Worm (Caenorhabditis elegans) whole organism, L2 larva: ENCODE measurements around the gene srh-255.

Experiments used
- R02D3.7 ChIP-seq: fragments of 150-350 bp; optimal IDR thresholded peaks from 2 replicates; lab custom pipeline; 2014; ENCODE audit warnings: missing biosample characterization, missing genetic modification characterization
- Y55F3AM.14 ChIP-seq: fragments of 200-800 bp; sonication (Bioruptor generic); optimal IDR thresholded peaks from 2 replicates; lab custom pipeline; 2018; ENCODE audit warnings: mild to moderate bottlenecking, missing genetic modification characterization, missing compliant biosample characterization
- alr-1 ChIP-seq: fragments of 150-350 bp; optimal IDR thresholded peaks from 2 replicates; lab custom pipeline; 2014; ENCODE audit warnings: missing biosample characterization, missing genetic modification characterization
- blmp-1 ChIP-seq: sonication (generic microtip); optimal IDR thresholded peaks from 2 replicates; lab custom pipeline; 2017; ENCODE audit warnings: missing genetic modification characterization, mild to moderate bottlenecking, missing compliant biosample characterization, antibody characterized with exemption, moderate library complexity; ENCODE audit not compliant: insufficient read depth
- ceh-16 ChIP-seq: fragments of 150-350 bp; optimal IDR thresholded peaks from 2 replicates; lab custom pipeline; 2014; ENCODE audit warnings: missing biosample characterization, missing genetic modification characterization
- ceh-82 ChIP-seq: fragments of 150-350 bp; optimal IDR thresholded peaks from 2 replicates; lab custom pipeline; 2014; ENCODE audit warnings: missing biosample characterization, missing genetic modification characterization
- crh-2 ChIP-seq: sonication (generic microtip); optimal IDR thresholded peaks from 2 replicates; lab custom pipeline; 2017; ENCODE audit warnings: missing biosample characterization, missing genetic modification characterization
- dmd-4 ChIP-seq: sonication (generic microtip); optimal IDR thresholded peaks from 2 replicates; lab custom pipeline; 2017; ENCODE audit warnings: missing biosample characterization, missing genetic modification characterization
- elt-1 ChIP-seq: fragments of 150-350 bp; optimal IDR thresholded peaks from 2 replicates; lab custom pipeline; 2014; ENCODE audit warnings: missing biosample characterization, missing genetic modification characterization
- elt-3 ChIP-seq: sonication (generic microtip); optimal IDR thresholded peaks from 2 replicates; lab custom pipeline; 2017; ENCODE audit warnings: missing biosample characterization, missing genetic modification characterization
- fos-1 ChIP-seq: fragments of 150-350 bp; optimal IDR thresholded peaks from 2 replicates; lab custom pipeline; 2014; ENCODE audit warnings: missing biosample characterization, missing genetic modification characterization
- gmeb-1 ChIP-seq: fragments of 150-350 bp; optimal IDR thresholded peaks from 2 replicates; lab custom pipeline; 2014; ENCODE audit warnings: missing biosample characterization, missing genetic modification characterization
- lin-13 ChIP-seq: fragments of 150-350 bp; optimal IDR thresholded peaks from 2 replicates; lab custom pipeline; 2014; ENCODE audit warnings: missing biosample characterization, missing genetic modification reagents, missing genetic modification characterization
- lin-39 ChIP-seq: fragments of 150-350 bp; optimal IDR thresholded peaks from 2 replicates; lab custom pipeline; 2014; ENCODE audit warnings: missing biosample characterization, missing genetic modification reagents, missing genetic modification characterization
- lsy-2 ChIP-seq, 2 experiments: fragments of 150-350 bp in 1 of 2; sonication (generic microtip) in 1 of 2; optimal IDR thresholded peaks; 2 replicates each; lab custom pipeline; 2014 to 2017; ENCODE audit warnings: missing biosample characterization in 2 of 2, missing genetic modification characterization in 2 of 2
- mab-5 ChIP-seq: fragments of 150-350 bp; optimal IDR thresholded peaks from 2 replicates; lab custom pipeline; 2014; ENCODE audit warnings: missing biosample characterization, missing genetic modification characterization
- nhr-10 ChIP-seq: sonication (generic microtip); optimal IDR thresholded peaks from 2 replicates; lab custom pipeline; 2017; ENCODE audit warnings: missing biosample characterization, missing genetic modification characterization
- nhr-11 ChIP-seq: fragments of 150-350 bp; optimal IDR thresholded peaks from 2 replicates; lab custom pipeline; 2014; ENCODE audit warnings: missing biosample characterization, missing genetic modification characterization
- nhr-12 ChIP-seq: fragments of 150-350 bp; optimal IDR thresholded peaks from 2 replicates; lab custom pipeline; 2014; ENCODE audit warnings: missing biosample characterization, missing genetic modification characterization
- nhr-129 ChIP-seq: fragments of 150-350 bp; optimal IDR thresholded peaks from 2 replicates; lab custom pipeline; 2014; ENCODE audit warnings: missing biosample characterization, missing genetic modification characterization
- nhr-21 ChIP-seq: fragments of 150-350 bp; optimal IDR thresholded peaks from 2 replicates; lab custom pipeline; 2014; ENCODE audit warnings: missing biosample characterization, missing genetic modification characterization
- nhr-237 ChIP-seq: fragments of 150-350 bp; optimal IDR thresholded peaks from 2 replicates; lab custom pipeline; 2014; ENCODE audit warnings: missing biosample characterization, missing genetic modification characterization
- nhr-25 ChIP-seq: fragments of 150-350 bp; sonication (generic microtip); optimal IDR thresholded peaks from 3 replicates; lab custom pipeline; 2014; ENCODE audit warnings: missing biosample characterization, missing genetic modification characterization
- nhr-6 ChIP-seq: fragments of 150-350 bp; optimal IDR thresholded peaks from 2 replicates; lab custom pipeline; 2014; ENCODE audit warnings: missing biosample characterization, missing genetic modification characterization
- peb-1 ChIP-seq: fragments of 150-350 bp; optimal IDR thresholded peaks from 2 replicates; lab custom pipeline; 2014; ENCODE audit warnings: missing biosample characterization, missing genetic modification characterization
- sem-4 ChIP-seq: fragments of 150-350 bp; optimal IDR thresholded peaks from 2 replicates; lab custom pipeline; 2014; ENCODE audit warnings: missing biosample characterization, missing genetic modification reagents, missing genetic modification characterization
- sma-3 ChIP-seq: sonication (generic microtip); optimal IDR thresholded peaks from 2 replicates; lab custom pipeline; 2016; ENCODE audit warnings: missing genetic modification reagents, missing genetic modification characterization, missing compliant biosample characterization
- sma-9 ChIP-seq, 2 experiments: fragments of 150-350 bp in 1 of 2; sonication (generic microtip) in 1 of 2; optimal IDR thresholded peaks; 2 replicates each; lab custom pipeline; 2014 to 2016; ENCODE audit warnings: missing genetic modification characterization in 2 of 2, mild to moderate bottlenecking in 1 of 2, missing biosample characterization in 1 of 2, missing compliant biosample characterization in 1 of 2, missing genetic modification reagents in 1 of 2, moderate library complexity in 1 of 2
- snpc-4 ChIP-seq: fragments of 150-350 bp; optimal IDR thresholded peaks from 2 replicates; lab custom pipeline; 2014; ENCODE audit warnings: missing biosample characterization, missing genetic modification characterization
- unc-39 ChIP-seq: fragments of 150-350 bp; optimal IDR thresholded peaks from 2 replicates; lab custom pipeline; 2014; ENCODE audit warnings: missing biosample characterization, missing genetic modification characterization
- unc-62 ChIP-seq: fragments of 150-350 bp; optimal IDR thresholded peaks from 2 replicates; lab custom pipeline; 2014; ENCODE audit warnings: missing biosample characterization, missing genetic modification reagents, missing genetic modification characterization
- zag-1 ChIP-seq: fragments of 150-350 bp; optimal IDR thresholded peaks from 2 replicates; lab custom pipeline; 2014; ENCODE audit warnings: missing biosample characterization, missing genetic modification characterization
- ztf-4 ChIP-seq: fragments of 150-350 bp; optimal IDR thresholded peaks from 2 replicates; lab custom pipeline; 2014; ENCODE audit warnings: missing biosample characterization, missing genetic modification characterization

Gene srh-255

DNA sequence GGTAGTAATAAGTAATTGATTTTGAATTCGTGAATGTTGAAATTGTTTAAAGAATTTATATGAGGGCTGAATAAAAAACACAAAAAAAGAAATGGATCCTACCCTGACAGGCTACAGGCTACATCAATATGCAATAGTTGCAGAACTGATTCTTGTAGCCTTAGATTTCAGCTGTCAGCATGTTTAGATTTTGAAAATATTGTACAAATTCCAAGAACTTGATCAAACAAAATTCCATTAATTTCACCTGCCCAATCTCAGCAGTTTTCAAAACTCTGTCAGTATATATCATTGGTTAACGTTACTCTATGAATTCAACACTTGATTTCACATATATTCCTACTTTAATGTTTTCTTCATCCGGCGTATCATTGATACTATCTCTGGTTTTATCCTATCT lies 34.3 kb upstream of the srh-255 start:
- TF ChIP-seq blmp-1 (tag; lab: Kevin White, UChicago) (no peak), sma-3 (GFP tag; lab: Kevin White, UChicago) (no peak), elt-3 (tag; lab: Kevin White, UChicago) (no peak)
- TF ChIP-seq, all 48 proteins: peak for 0

DNA sequence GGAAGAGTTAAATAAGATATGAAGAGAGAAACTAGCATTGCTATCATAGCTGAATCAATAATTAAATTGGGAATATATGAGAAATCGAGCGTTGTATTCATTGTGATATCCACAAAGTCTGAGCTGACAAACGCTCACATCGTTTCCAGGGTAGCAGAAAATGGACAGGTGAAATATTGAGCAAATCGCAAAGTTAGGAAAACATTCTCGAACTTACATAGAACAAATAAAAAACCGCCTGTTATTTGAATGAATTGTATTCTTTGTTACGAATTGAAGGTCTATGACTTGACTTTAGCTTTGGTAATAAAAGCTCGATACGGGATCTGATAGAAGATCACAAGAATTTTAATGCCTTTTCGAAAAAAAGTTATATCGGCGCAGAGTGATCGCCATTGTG lies 28.9 kb upstream of the srh-255 start, which contains the start of gene srz-94:
Gene srz-94, minus strand, starts transcription at position 101 of the 400 bp plus-strand sequence.
- TF ChIP-seq lin-39 (tag; lab: Kevin White, UChicago) = no peak

DNA sequence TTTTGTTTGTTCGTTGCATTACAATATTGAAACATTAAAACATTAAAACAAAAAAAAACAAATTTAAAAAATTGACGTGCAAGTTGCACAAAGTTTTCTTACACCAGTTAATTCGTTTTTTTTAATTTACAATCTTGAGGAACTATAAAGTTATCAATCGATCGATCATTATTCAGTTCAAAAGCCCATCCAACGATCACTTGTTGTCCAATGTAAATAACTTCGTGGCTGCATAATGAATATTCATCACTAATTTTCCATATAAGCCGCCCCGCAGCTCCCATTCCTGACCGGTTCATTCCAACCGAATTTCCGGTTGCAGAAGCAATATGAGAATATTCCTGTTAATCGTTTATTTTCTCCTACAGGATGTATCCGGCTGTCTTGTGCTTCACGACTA lies 22.5 kb upstream of the srh-255 start, which contains the start of gene hpo-33:
Gene hpo-33, plus strand, starts transcription at position 301 of the 400 bp plus-strand sequence.
- no peak for TF ChIP-seq crh-2
- TF ChIP-seq unc-62 (GFP tag; lab: Kevin White, UChicago) = no peak
- no peak for TF ChIP-seq zag-1 (tag; lab: Kevin White, UChicago)
- TF ChIP-seq ceh-82 = no peak
- TF ChIP-seq R02D3.7 (tag; lab: Kevin White, UChicago) = no peak
- TF ChIP-seq lin-13 (GFP tag; lab: Kevin White, UChicago) = no peak
- TF ChIP-seq snpc-4 (tag; lab: Kevin White, UChicago) = no peak
- no peak for TF ChIP-seq Y55F3AM.14 (GFP tag; lab: Kevin White, UChicago)
- no peak for TF ChIP-seq nhr-12 (tag; lab: Kevin White, UChicago)

DNA sequence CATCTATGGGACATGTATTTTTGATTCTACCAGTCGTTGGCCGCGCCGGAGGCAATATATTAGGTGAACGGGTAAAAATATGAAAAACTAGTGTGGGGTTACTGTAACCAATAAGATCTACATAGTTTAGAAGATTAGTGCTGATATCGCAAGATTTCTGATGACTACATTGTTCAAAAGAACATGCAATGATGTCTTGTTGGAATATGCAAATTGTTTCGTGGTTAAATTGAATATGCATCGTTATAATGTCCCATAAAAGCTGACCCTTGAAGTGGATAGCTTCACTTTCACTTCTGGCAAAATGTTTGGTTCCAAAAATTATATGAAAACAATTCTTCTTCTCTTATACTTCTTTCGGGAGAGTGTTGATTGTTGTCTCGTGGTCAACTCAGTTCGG lies 20.3 kb upstream of the srh-255 start, which contains the start of gene F28B1.2:
Gene F28B1.2, plus strand, starts transcription at position 301 of the 400 bp plus-strand sequence.
- no peak for TF ChIP-seq mab-5 (tag; lab: Kevin White, UChicago)
- no peak for TF ChIP-seq dmd-4 (tag; lab: Kevin White, UChicago)
- no peak for TF ChIP-seq sma-3 (GFP tag; lab: Kevin White, UChicago)
- TF ChIP-seq elt-1 (tag; lab: Kevin White, UChicago) = no peak
- no peak for TF ChIP-seq lin-13 (GFP tag; lab: Kevin White, UChicago)
- TF ChIP-seq sma-9 (GFP tag; optimal IDR thresholded peaks at IDR 0.05; lab: Kevin White, UChicago) = no peak
- TF ChIP-seq sma-9 (tag; optimal IDR thresholded peaks at IDR 0.05; lab: Kevin White, UChicago) = no peak
- TF ChIP-seq lsy-2 (tag; optimal IDR thresholded peaks at IDR 0.05; lab: Kevin White, UChicago) = no peak
- TF ChIP-seq nhr-10 (tag; lab: Kevin White, UChicago) = no peak
- TF ChIP-seq alr-1 (tag; lab: Kevin White, UChicago) = no peak
- no peak for TF ChIP-seq blmp-1 (tag; lab: Kevin White, UChicago)
- TF ChIP-seq nhr-6 (tag; lab: Kevin White, UChicago) = no peak
- TF ChIP-seq sem-4 (tag; lab: Kevin White, UChicago) = no peak
- no peak for TF ChIP-seq nhr-21 (tag; lab: Kevin White, UChicago)

DNA sequence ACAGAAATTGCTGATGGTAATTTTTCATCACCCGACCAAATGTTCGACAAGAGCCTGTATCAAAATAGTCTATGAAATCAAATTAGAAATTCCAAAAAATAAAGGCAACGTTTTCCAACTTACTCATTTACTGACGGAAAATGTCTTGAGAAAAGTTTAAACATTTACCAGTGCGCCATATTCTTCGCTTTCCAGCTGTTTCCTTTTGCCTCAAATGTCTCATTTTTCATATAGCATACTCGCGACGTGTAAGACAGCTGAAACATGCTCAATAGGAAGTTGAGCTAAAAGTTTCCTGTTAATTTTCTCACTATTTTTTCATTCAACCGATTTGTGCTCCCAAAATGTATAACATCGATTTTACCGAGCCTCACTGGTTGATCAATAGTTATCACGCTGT lies 4.8 kb upstream of the srh-255 start, which contains the start of gene sri-66:
Gene sri-66, plus strand, starts transcription at position 301 of the 400 bp plus-strand sequence.
- TF ChIP-seq elt-3 (tag; lab: Kevin White, UChicago) = no peak
- no peak for TF ChIP-seq nhr-129 (tag; lab: Kevin White, UChicago)

DNA sequence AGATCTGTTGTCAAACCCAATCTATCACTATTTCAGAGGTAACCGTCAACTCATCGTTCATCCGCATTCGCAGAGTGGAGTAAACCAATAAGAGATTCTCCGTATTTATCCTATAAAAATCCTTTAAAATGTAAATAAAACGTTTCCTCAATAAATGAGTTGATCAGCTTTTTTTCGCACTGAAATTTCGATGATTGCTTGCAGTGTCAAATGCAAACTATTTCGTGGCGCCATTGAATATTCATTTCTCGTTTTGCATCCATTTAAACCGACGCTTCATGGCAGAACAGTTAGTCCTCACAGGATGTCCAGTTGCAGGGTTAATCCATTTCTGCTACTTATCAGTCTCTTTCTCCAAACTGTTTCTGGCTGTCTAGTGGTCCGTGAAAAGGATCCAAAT lies 3.2 kb upstream of the srh-255 start, which contains the start of gene F28B1.9:
Gene F28B1.9, plus strand, starts transcription at position 301 of the 400 bp plus-strand sequence.
- TF ChIP-seq sma-9 (GFP tag; optimal IDR thresholded peaks at IDR 0.05; lab: Kevin White, UChicago) (no peak), sma-9 (tag; optimal IDR thresholded peaks at IDR 0.05; lab: Kevin White, UChicago) (no peak), nhr-25 (tag; lab: Kevin White, UChicago) (no peak), lin-13 (GFP tag; lab: Kevin White, UChicago) (no peak), unc-62 (GFP tag; lab: Kevin White, UChicago) (no peak), unc-39 (tag; lab: Kevin White, UChicago) (no peak), nhr-21 (tag; lab: Kevin White, UChicago) (no peak), fos-1 (tag; lab: Kevin White, UChicago) (no peak), sem-4 (tag; lab: Kevin White, UChicago) (no peak), peb-1 (no peak), nhr-129 (tag; lab: Kevin White, UChicago) (no peak), nhr-10 (tag; lab: Kevin White, UChicago) (no peak), snpc-4 (tag; lab: Kevin White, UChicago) (no peak), nhr-11 (tag; lab: Kevin White, UChicago) (no peak), gmeb-1 (tag; lab: Kevin White, UChicago) (no peak), ztf-4 (tag; lab: Kevin White, UChicago) (no peak), nhr-237 (tag; lab: Kevin White, UChicago) (no peak), ceh-16 (tag; lab: Kevin White, UChicago) (no peak)
